Worm (Caenorhabditis elegans) whole organism, mixed stage, embryonic: ENCODE data around the gene mrpl-46.

Source experiments
- blmp-1 ChIP-seq: fragments of 150-350 bp; optimal IDR thresholded peaks from 2 replicates; lab custom pipeline; 2014; ENCODE audit warnings: missing biosample characterization, missing genetic modification characterization
- elt-1 ChIP-seq: sonication (generic microtip); optimal IDR thresholded peaks from 2 replicates; lab custom pipeline; 2017; ENCODE audit warnings: missing genetic modification characterization, mild to moderate bottlenecking, missing compliant biosample characterization, antibody characterized with exemption, moderate library complexity, borderline replicate concordance; ENCODE audit not compliant: insufficient read depth
- lsy-2 ChIP-seq: fragments of 150-350 bp; optimal IDR thresholded peaks from 2 replicates; lab custom pipeline; 2014; ENCODE audit warnings: missing biosample characterization, missing genetic modification characterization
- nhr-12 ChIP-seq: fragments of 150-350 bp; optimal IDR thresholded peaks from 2 replicates; lab custom pipeline; 2014; ENCODE audit warnings: missing biosample characterization, missing genetic modification characterization
- nhr-237 ChIP-seq: fragments of 150-350 bp; optimal IDR thresholded peaks from 2 replicates; lab custom pipeline; 2014; ENCODE audit warnings: missing biosample characterization, missing genetic modification characterization
- nhr-28 ChIP-seq: fragments of 150-350 bp; optimal IDR thresholded peaks from 2 replicates; lab custom pipeline; 2014; ENCODE audit warnings: missing biosample characterization, missing genetic modification characterization
- nhr-76 ChIP-seq: sonication (generic microtip); optimal IDR thresholded peaks from 2 replicates; lab custom pipeline; 2017; ENCODE audit warnings: missing biosample characterization, missing genetic modification characterization
- pha-4 ChIP-seq: fragments of 150-350 bp; optimal IDR thresholded peaks from 2 replicates; lab custom pipeline; 2018; ENCODE audit warnings: missing biosample characterization, missing genetic modification reagents, missing genetic modification characterization
- unc-39 ChIP-seq: fragments of 150-350 bp; optimal IDR thresholded peaks from 2 replicates; lab custom pipeline; 2014; ENCODE audit warnings: missing biosample characterization, missing genetic modification characterization
- unc-62 ChIP-seq: fragments of 150-350 bp; optimal IDR thresholded peaks from 2 replicates; lab custom pipeline; 2014; ENCODE audit warnings: missing biosample characterization, missing genetic modification reagents, missing genetic modification characterization
- ztf-11 ChIP-seq: fragments of 150-350 bp; optimal IDR thresholded peaks from 2 replicates; lab custom pipeline; 2014; ENCODE audit warnings: missing biosample characterization, missing genetic modification characterization

DNA sequence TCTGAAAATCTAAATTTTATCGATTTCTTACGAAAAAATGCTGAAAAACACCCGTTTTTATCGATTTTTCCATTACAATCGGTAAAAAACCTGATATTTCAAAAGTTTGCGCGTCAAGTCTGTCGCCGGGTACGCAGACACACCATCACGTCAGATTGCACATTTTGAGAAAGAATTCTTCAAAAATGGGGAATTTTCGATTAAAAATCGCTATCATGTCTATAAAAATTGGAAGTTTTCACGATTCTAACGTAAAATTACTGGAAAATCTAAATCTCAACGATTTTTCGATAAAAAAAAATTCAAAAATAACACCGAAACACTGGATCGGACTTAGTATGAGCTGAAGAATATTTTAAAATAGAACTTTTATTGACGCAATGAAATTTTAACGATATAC is 6.3 kb upstream of the mrpl-46 start, which contains the start of gene F56B3.4:
- no peak for TF ChIP-seq pha-4
- TF ChIP-seq nhr-76 (tag; lab: Kevin White, UChicago) = no peak
- no peak for TF ChIP-seq elt-1 (tag; lab: Kevin White, UChicago)
- no peak for TF ChIP-seq nhr-12 (tag; lab: Kevin White, UChicago)
- TF ChIP-seq unc-39 (tag; lab: Kevin White, UChicago) = no peak
- TF ChIP-seq nhr-237 (tag; lab: Kevin White, UChicago) = no peak
- no peak for TF ChIP-seq nhr-28
- TF ChIP-seq unc-62 (GFP tag; lab: Kevin White, UChicago) = no peak
- no peak for TF ChIP-seq lsy-2 (tag; lab: Kevin White, UChicago)
- TF ChIP-seq ztf-11 = no peak
- no peak for TF ChIP-seq blmp-1
